Fruit fly (Drosophila melanogaster): ENCODE results near the gene lost.

lost gene

DNA sequence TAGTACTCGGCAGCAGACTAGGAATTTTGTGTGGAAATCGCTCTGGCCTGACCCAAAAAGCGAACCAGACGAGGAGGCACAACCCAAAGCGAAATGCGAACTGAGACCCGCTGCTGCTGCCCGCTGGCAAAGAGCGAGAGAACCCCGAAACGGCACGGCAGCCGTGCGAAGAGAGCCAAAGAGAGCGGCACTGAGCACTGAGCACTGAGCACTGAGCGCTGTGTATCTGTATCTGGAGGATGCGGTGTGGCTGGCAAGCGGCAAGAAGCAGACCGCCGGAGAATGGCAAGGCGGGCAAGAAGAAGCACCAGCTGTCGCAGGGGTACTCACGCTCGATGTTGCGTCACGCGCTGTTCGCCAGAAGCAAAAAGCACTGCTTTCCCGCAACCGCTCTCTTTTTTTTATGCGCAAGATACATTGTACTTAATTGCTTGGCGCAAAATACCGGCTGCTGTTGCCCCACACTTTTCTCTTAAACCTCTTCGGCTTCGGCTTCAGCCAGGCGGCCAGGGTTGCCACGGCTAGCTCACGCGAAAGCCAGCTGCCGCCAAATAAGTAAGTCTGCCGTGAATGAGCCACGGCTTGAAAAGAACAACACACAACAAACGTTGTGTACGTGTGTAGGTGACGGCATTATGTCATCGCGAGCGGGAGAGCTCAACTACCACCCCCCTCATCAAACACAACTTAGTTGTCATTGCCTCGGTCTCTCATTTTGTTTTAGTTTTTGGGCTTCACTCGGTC is 50.5 kb downstream of the lost start (continued):
- TF ChIP-seq lola (GFP tag; optimal IDR thresholded peaks at IDR 0.05) (no peak), fru (optimal IDR thresholded peaks at IDR 0.05) (no peak), Nf-YC (tag; optimal IDR thresholded peaks at IDR 0.05) (peak; percentile 17), ase (GFP tag; IDR thresholded peaks at IDR 0.05) (no peak), sqz (GFP tag; optimal IDR thresholded peaks at IDR 0.05) (peak; percentile 55), NK7.1 (GFP tag; optimal IDR thresholded peaks at IDR 0.05) (no peak), prd (optimal IDR thresholded peaks at IDR 0.05) (no peak), prd (GFP tag; IDR thresholded peaks at IDR 0.05) (no peak), CG1647 (GFP tag; optimal IDR thresholded peaks at IDR 0.05) (no peak), her (GFP tag; optimal IDR thresholded peaks at IDR 0.05) (peak; percentile 10), CG15479 (GFP tag; optimal IDR thresholded peaks at IDR 0.05) (peak; percentile 92), gfzf (GFP tag; optimal IDR thresholded peaks at IDR 0.05) (peak; percentile 2), CG4404 (GFP tag; IDR thresholded peaks at IDR 0.05) (no peak), gcm (GFP tag; optimal IDR thresholded peaks at IDR 0.05) (no peak), row (GFP tag; IDR thresholded peaks at IDR 0.05) (peak; percentile 35; the same call in 1 of the 3 replicates), usp (GFP tag; optimal IDR thresholded peaks at IDR 0.05) (no peak), CG43689 (GFP tag; IDR thresholded peaks at IDR 0.05) (no peak), pzg (GFP tag; optimal IDR thresholded peaks at IDR 0.05) (peak; percentile 69), Optix (GFP tag; IDR thresholded peaks at IDR 0.05) (no peak), eve (GFP tag; optimal IDR thresholded peaks at IDR 0.05) (no peak), CG31365 (tag; optimal IDR thresholded peaks at IDR 0.05) (peak; percentile 78), sug (tag; optimal IDR thresholded peaks at IDR 0.05) (peak; percentile 58), CkIIα-i1 (GFP tag; IDR thresholded peaks at IDR 0.05) (no peak), stc (GFP tag; IDR thresholded peaks at IDR 0.05) (peak; percentile 41; the same call in 1 of the 2 replicates), CG4424 (GFP tag; optimal IDR thresholded peaks at IDR 0.05) (no peak), CG5953 (GFP tag; IDR thresholded peaks at IDR 0.05) (0 out of 2 replicates have a peak, but pooled peaks have one; percentile 26), Eip74EF (GFP tag; optimal IDR thresholded peaks at IDR 0.05) (no peak), repo (GFP tag; optimal IDR thresholded peaks at IDR 0.05) (no peak), CG2678 (tag; optimal IDR thresholded peaks at IDR 0.05) (no peak), CG8478 (optimal IDR thresholded peaks at IDR 0.05) (no peak), Deaf1 (tag; optimal IDR thresholded peaks at IDR 0.05) (peak; percentile 64), schlank (tag; optimal IDR thresholded peaks at IDR 0.05) (no peak), CG6854 (GFP tag; optimal IDR thresholded peaks at IDR 0.05) (peak; percentile 35), lov (optimal IDR thresholded peaks at IDR 0.05) (no peak), lov (GFP tag; IDR thresholded peaks at IDR 0.05) (no peak), Sox102F (GFP tag; optimal IDR thresholded peaks at IDR 0.05) (no peak), Lpt (GFP tag; optimal IDR thresholded peaks at IDR 0.05) (peak; percentile 76), Xbp1 (GFP tag; optimal IDR thresholded peaks at IDR 0.05) (no peak), sr (GFP tag; IDR thresholded peaks at IDR 0.05) (peak; percentile 11; the same call in 1 of the 3 replicates), Chrac-16 (GFP tag; optimal IDR thresholded peaks at IDR 0.05) (no peak), CoRest (tag; optimal IDR thresholded peaks at IDR 0.05) (no peak), grn (GFP tag; optimal IDR thresholded peaks at IDR 0.05) (no peak), CG8944 (GFP tag; optimal IDR thresholded peaks at IDR 0.05) (no peak), E2f1 (GFP tag; IDR thresholded peaks at IDR 0.05) (no peak), CG13287 (GFP tag; IDR thresholded peaks at IDR 0.05; ENCODE audit: partially characterized antibody) (peak; percentile 68), CG9797 (GFP tag; optimal IDR thresholded peaks at IDR 0.05) (no peak), pros (GFP tag; optimal IDR thresholded peaks at IDR 0.05) (peak; percentile 93), Bdp1 (GFP tag; optimal IDR thresholded peaks at IDR 0.05) (no peak), stwl (tag; optimal IDR thresholded peaks at IDR 0.05) (peak; percentile 63), CG13296 (GFP tag; optimal IDR thresholded peaks at IDR 0.05) (peak; percentile 0), Hr51 (GFP tag; optimal IDR thresholded peaks at IDR 0.05) (peak in 1 of 2 experiments; percentile 10)

Measured in whole organism, embryonic.